Worm (Caenorhabditis elegans): ENCODE data around the gene ugt-35.

ugt-35 gene

DNA sequence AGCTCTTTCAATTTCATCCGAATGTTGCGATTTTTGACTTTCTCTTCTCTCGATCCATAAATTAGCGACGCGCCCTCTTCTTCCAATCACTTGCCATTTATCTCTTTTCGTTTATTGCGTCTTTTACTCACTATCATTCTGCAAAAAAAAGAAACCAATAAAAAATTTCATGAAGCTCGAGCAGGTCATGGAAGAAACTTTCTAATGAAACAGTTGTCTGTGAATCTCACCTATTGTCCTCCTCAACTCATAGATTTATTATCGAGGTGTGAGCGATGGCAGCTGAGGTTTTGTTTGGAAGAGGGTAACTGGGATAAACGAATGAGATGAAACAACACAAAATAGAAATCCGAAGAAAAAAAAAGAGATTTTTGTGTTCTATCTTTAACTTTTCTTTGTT lies 10.2 kb upstream of the ugt-35 start:
- TF ChIP-seq unc-62 (GFP tag; optimal IDR thresholded peaks at IDR 0.05 in 1 of 2) (peak in 1 of 2 experiments; percentile 31), unc-62 (tag; optimal IDR thresholded peaks at IDR 0.05) (no peak), snpc-4 (tag; optimal IDR thresholded peaks at IDR 0.05) (no peak)

DNA sequence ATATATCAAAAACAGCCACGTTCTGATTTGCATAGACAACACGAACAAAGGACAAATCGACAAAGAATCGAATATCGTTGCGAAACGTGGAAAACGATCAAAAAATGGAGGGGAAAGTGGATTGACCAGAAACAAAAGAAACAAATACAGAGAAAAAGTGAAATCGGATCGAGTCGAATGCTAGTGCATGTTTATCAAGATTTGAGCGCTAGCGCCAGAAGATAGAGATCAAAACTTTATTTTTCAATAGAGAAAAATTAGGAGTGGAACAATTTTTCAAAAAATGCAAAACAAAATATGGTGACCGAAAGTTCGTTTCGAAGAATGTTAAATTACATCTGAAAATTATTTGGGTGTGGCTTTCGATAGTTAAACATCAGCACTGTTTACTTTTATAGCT lies 7.9 kb upstream of the ugt-35 start:
- TF ChIP-seq Y75B8A.6 (GFP tag; IDR thresholded peaks at IDR 0.05) = no peak

DNA sequence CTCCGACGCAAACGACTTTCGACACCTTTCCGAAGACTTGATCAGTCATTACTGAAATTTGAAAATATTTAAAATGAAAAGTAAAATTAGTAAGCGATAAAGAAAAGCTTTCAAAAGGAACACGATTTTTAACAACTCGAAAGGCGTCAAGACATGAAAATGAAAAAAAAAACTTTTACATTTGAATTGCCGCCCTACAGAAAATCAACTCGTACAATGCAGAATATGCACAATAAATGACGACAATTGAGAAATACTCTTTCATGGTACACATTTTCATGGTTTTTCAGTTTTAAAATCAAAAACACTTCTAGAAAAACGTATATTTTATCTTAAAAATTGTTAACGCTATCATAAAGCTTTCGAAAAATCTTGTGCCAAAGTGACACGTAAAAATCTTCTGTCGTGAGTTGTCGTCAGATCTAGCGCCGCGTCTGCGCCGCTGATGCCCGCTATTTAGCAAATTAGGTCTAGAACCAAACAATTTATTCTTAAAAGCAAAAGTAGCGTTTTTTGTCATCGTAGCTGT lies 7.4 kb upstream of the ugt-35 start, which contains the start of gene sqv-4:
Gene sqv-4, minus strand, starts transcription at position 51 of the 529 bp plus-strand sequence.
- no peak for TF ChIP-seq hlh-30 (tag; optimal IDR thresholded peaks at IDR 0.05; ENCODE audit: insufficient read depth)
- no peak for TF ChIP-seq madf-5 (GFP tag; IDR thresholded peaks at IDR 0.05)
- peak in 1 of 2 experiments; percentile 33 for TF ChIP-seq lsy-2 (tag; optimal IDR thresholded peaks at IDR 0.05)
- TF ChIP-seq ama-1 (optimal IDR thresholded peaks at IDR 0.05) = no peak
- peak; percentile 86 for TF ChIP-seq aha-1 (tag)
- no peak for TF ChIP-seq zag-1 (tag; optimal IDR thresholded peaks at IDR 0.05)
- TF ChIP-seq F37D6.2 (tag; optimal IDR thresholded peaks at IDR 0.05) = no peak
- peak; percentile 4 for TF ChIP-seq rbr-2 (tag; optimal IDR thresholded peaks at IDR 0.05)
- no peak for TF ChIP-seq zip-11 (GFP tag; IDR thresholded peaks at IDR 0.05)
- no peak for TF ChIP-seq pha-4 (GFP tag; IDR thresholded peaks at IDR 0.05)
- TF ChIP-seq pha-4 (tag; optimal IDR thresholded peaks at IDR 0.05) = no peak
- TF ChIP-seq nhr-76 (tag; optimal IDR thresholded peaks at IDR 0.05) = no peak
- TF ChIP-seq daf-16 (GFP tag; optimal IDR thresholded peaks at IDR 0.05) = no peak
- TF ChIP-seq daf-16 (tag; optimal IDR thresholded peaks at IDR 0.05) = peak; percentile 7
- TF ChIP-seq arid-1 (GFP tag; conservative IDR thresholded peaks at IDR 0.05) = no peak
- TF ChIP-seq ceh-28 (tag; optimal IDR thresholded peaks at IDR 0.05) = no peak
- TF ChIP-seq ctbp-1 (GFP tag; IDR thresholded peaks at IDR 0.05) = no peak
- TF ChIP-seq F10B5.3 (tag; optimal IDR thresholded peaks at IDR 0.05) = no peak
- no peak for TF ChIP-seq Y105C5A.15 (GFP tag; IDR thresholded peaks at IDR 0.05)
- TF ChIP-seq dmd-8 (GFP tag; IDR thresholded peaks at IDR 0.05) = no peak
- TF ChIP-seq tag-97 (GFP tag; IDR thresholded peaks at IDR 0.05) = no peak
- TF ChIP-seq lin-13 (GFP tag; optimal IDR thresholded peaks at IDR 0.05) = no peak
- TF ChIP-seq ceh-82 (tag; optimal IDR thresholded peaks at IDR 0.05) = no peak
- TF ChIP-seq vab-7 (GFP tag; IDR thresholded peaks at IDR 0.05) = no peak
- TF ChIP-seq mxl-3 (GFP tag; optimal IDR thresholded peaks at IDR 0.05) = no peak
- TF ChIP-seq T26A8.4 (GFP tag; IDR thresholded peaks at IDR 0.05) = no peak
- no peak for TF ChIP-seq cey-2 (tag; optimal IDR thresholded peaks at IDR 0.05; ENCODE audit: borderline replicate concordance, insufficient read depth)
- TF ChIP-seq nhr-102 (tag; optimal IDR thresholded peaks at IDR 0.05) = no peak
- TF ChIP-seq attf-4 (tag; optimal IDR thresholded peaks at IDR 0.05) = no peak
- TF ChIP-seq snpc-4 (tag; optimal IDR thresholded peaks at IDR 0.05) = no peak
- TF ChIP-seq pqm-1 (tag; optimal IDR thresholded peaks at IDR 0.05) = no peak
- no peak for TF ChIP-seq unc-62 (GFP tag; optimal IDR thresholded peaks at IDR 0.05 in 1 of 2)
- no peak for TF ChIP-seq unc-62 (tag; optimal IDR thresholded peaks at IDR 0.05)
- TF ChIP-seq set-16 (GFP tag; IDR thresholded peaks at IDR 0.05) = no peak
- no peak for TF ChIP-seq nhr-77 (tag; optimal IDR thresholded peaks at IDR 0.05)
- no peak for TF ChIP-seq saeg-2 (GFP tag; IDR thresholded peaks at IDR 0.05)
- no peak for TF ChIP-seq nhr-41 (GFP tag; IDR thresholded peaks at IDR 0.05)
- no peak for TF ChIP-seq sdz-12 (GFP tag; optimal IDR thresholded peaks at IDR 0.05)
- TF ChIP-seq unc-130 (GFP tag; optimal IDR thresholded peaks at IDR 0.05) = no peak
- TF ChIP-seq mxl-2 (GFP tag; conservative IDR thresholded peaks at IDR 0.05) = no peak
- no peak for TF ChIP-seq lir-3 (tag; optimal IDR thresholded peaks at IDR 0.05)
- no peak for TF ChIP-seq zfp-3 (GFP tag; conservative IDR thresholded peaks at IDR 0.05)
- no peak for TF ChIP-seq mdl-1 (tag; optimal IDR thresholded peaks at IDR 0.05)
- TF ChIP-seq mep-1 (tag; optimal IDR thresholded peaks at IDR 0.05) = no peak
- no peak for TF ChIP-seq daf-12 (tag; optimal IDR thresholded peaks at IDR 0.05)
- no peak for TF ChIP-seq ceh-20 (GFP tag; IDR thresholded peaks at IDR 0.05)
- TF ChIP-seq nhr-42 (GFP tag; IDR thresholded peaks at IDR 0.05) = no peak
- peak; percentile 77 for TF ChIP-seq dpl-1 (GFP tag; optimal IDR thresholded peaks at IDR 0.05)

Measured in whole organism, L4 larva.